Worm (Caenorhabditis elegans) whole organism, L2 larva: Measurements from ENCODE around the gene F10D2.8.

ENCODE experiments used
- C34F6.9 ChIP-seq: fragments of 150-350 bp; optimal IDR thresholded peaks from 2 replicates; lab custom pipeline; 2014; ENCODE audit warnings: missing biosample characterization, missing genetic modification characterization
- Y55F3AM.14 ChIP-seq: fragments of 200-800 bp; sonication (Bioruptor generic); optimal IDR thresholded peaks from 2 replicates; lab custom pipeline; 2018; ENCODE audit warnings: mild to moderate bottlenecking, missing genetic modification characterization, missing compliant biosample characterization
- ZK546.5 ChIP-seq: sonication (generic microtip); optimal IDR thresholded peaks from 2 replicates; lab custom pipeline; 2017; ENCODE audit warnings: missing biosample characterization, missing genetic modification characterization
- alr-1 ChIP-seq: fragments of 150-350 bp; optimal IDR thresholded peaks from 2 replicates; lab custom pipeline; 2014; ENCODE audit warnings: missing biosample characterization, missing genetic modification characterization
- ama-1 ChIP-seq: fragments of 150-350 bp; optimal IDR thresholded peaks from 2 replicates; lab custom pipeline; 2018; ENCODE audit warnings: inconsistent platforms
- blmp-1 ChIP-seq: sonication (generic microtip); optimal IDR thresholded peaks from 2 replicates; lab custom pipeline; 2017; ENCODE audit warnings: missing genetic modification characterization, mild to moderate bottlenecking, missing compliant biosample characterization, antibody characterized with exemption, moderate library complexity; ENCODE audit not compliant: insufficient read depth
- crh-2 ChIP-seq: sonication (generic microtip); optimal IDR thresholded peaks from 2 replicates; lab custom pipeline; 2017; ENCODE audit warnings: missing biosample characterization, missing genetic modification characterization
- dmd-4 ChIP-seq: sonication (generic microtip); optimal IDR thresholded peaks from 2 replicates; lab custom pipeline; 2017; ENCODE audit warnings: missing biosample characterization, missing genetic modification characterization
- elt-3 ChIP-seq: sonication (generic microtip); optimal IDR thresholded peaks from 2 replicates; lab custom pipeline; 2017; ENCODE audit warnings: missing biosample characterization, missing genetic modification characterization
- fos-1 ChIP-seq: fragments of 150-350 bp; optimal IDR thresholded peaks from 2 replicates; lab custom pipeline; 2014; ENCODE audit warnings: missing biosample characterization, missing genetic modification characterization
- gmeb-1 ChIP-seq: fragments of 150-350 bp; optimal IDR thresholded peaks from 2 replicates; lab custom pipeline; 2014; ENCODE audit warnings: missing biosample characterization, missing genetic modification characterization
- lin-11 ChIP-seq: fragments of 150-350 bp; sonication (generic microtip); optimal IDR thresholded peaks from 2 replicates; lab custom pipeline; 2014; ENCODE audit warnings: missing biosample characterization, missing genetic modification characterization, inconsistent platforms, mixed read lengths
- lsy-2 ChIP-seq, 2 experiments: fragments of 150-350 bp in 1 of 2; sonication (generic microtip) in 1 of 2; optimal IDR thresholded peaks; 2 replicates each; lab custom pipeline; 2014 to 2017; ENCODE audit warnings: missing biosample characterization in 2 of 2, missing genetic modification characterization in 2 of 2
- mbf-1 ChIP-seq: sonication (generic microtip); optimal IDR thresholded peaks from 2 replicates; lab custom pipeline; 2017; ENCODE audit warnings: missing biosample characterization, missing genetic modification characterization
- nhr-10 ChIP-seq: sonication (generic microtip); optimal IDR thresholded peaks from 2 replicates; lab custom pipeline; 2017; ENCODE audit warnings: missing biosample characterization, missing genetic modification characterization
- nhr-11 ChIP-seq: fragments of 150-350 bp; optimal IDR thresholded peaks from 2 replicates; lab custom pipeline; 2014; ENCODE audit warnings: missing biosample characterization, missing genetic modification characterization
- nhr-129 ChIP-seq: fragments of 150-350 bp; optimal IDR thresholded peaks from 2 replicates; lab custom pipeline; 2014; ENCODE audit warnings: missing biosample characterization, missing genetic modification characterization
- nhr-23 ChIP-seq: fragments of 150-350 bp; optimal IDR thresholded peaks from 2 replicates; lab custom pipeline; 2014; ENCODE audit warnings: missing biosample characterization, missing genetic modification reagents, missing genetic modification characterization
- nhr-237 ChIP-seq: fragments of 150-350 bp; optimal IDR thresholded peaks from 2 replicates; lab custom pipeline; 2014; ENCODE audit warnings: missing biosample characterization, missing genetic modification characterization
- nhr-25 ChIP-seq: fragments of 150-350 bp; sonication (generic microtip); optimal IDR thresholded peaks from 3 replicates; lab custom pipeline; 2014; ENCODE audit warnings: missing biosample characterization, missing genetic modification characterization
- nhr-77 ChIP-seq: fragments of 150-350 bp; optimal IDR thresholded peaks from 2 replicates; lab custom pipeline; 2014; ENCODE audit warnings: missing biosample characterization, missing genetic modification characterization
- sem-4 ChIP-seq: fragments of 150-350 bp; optimal IDR thresholded peaks from 2 replicates; lab custom pipeline; 2014; ENCODE audit warnings: missing biosample characterization, missing genetic modification reagents, missing genetic modification characterization
- skn-1 ChIP-seq: sonication (generic microtip); optimal IDR thresholded peaks from 2 replicates; lab custom pipeline; 2017; ENCODE audit warnings: missing biosample characterization, missing genetic modification characterization
- sma-3 ChIP-seq: sonication (generic microtip); optimal IDR thresholded peaks from 2 replicates; lab custom pipeline; 2016; ENCODE audit warnings: missing genetic modification reagents, missing genetic modification characterization, missing compliant biosample characterization
- sma-9 ChIP-seq, 2 experiments: fragments of 150-350 bp in 1 of 2; sonication (generic microtip) in 1 of 2; optimal IDR thresholded peaks; 2 replicates each; lab custom pipeline; 2014 to 2016; ENCODE audit warnings: missing genetic modification characterization in 2 of 2, mild to moderate bottlenecking in 1 of 2, missing biosample characterization in 1 of 2, missing compliant biosample characterization in 1 of 2, missing genetic modification reagents in 1 of 2, moderate library complexity in 1 of 2
- snpc-4 ChIP-seq: fragments of 150-350 bp; optimal IDR thresholded peaks from 2 replicates; lab custom pipeline; 2014; ENCODE audit warnings: missing biosample characterization, missing genetic modification characterization
- unc-39 ChIP-seq: fragments of 150-350 bp; optimal IDR thresholded peaks from 2 replicates; lab custom pipeline; 2014; ENCODE audit warnings: missing biosample characterization, missing genetic modification characterization
- ztf-4 ChIP-seq: fragments of 150-350 bp; optimal IDR thresholded peaks from 2 replicates; lab custom pipeline; 2014; ENCODE audit warnings: missing biosample characterization, missing genetic modification characterization

F10D2.8 gene

DNA sequence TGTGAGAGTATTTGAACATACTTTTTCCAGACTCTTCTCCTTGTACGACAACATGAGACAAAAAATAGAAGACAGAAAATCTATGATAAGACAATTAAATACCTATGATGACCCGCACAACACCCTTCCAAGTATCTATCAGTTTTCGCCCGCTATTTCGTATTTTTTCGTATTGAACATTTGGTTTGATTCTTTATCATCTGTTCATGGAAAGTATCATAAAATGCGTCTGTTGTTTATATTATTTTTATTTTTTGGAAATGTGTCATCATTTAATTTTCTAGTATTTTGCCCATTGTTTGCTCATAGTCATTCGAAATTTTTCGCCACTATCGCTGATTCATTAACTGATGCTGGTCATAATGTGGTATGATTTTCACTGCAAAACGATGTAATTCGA is 6.6 kb upstream of the F10D2.8 start, which contains the start of gene ugt-39:
TSS of gene ugt-39 (plus strand) at position 54 of the 400 bp plus-strand sequence.
- TF ChIP-seq skn-1 (tag; lab: Kevin White, UChicago), result no peak
- TF ChIP-seq sma-3 (GFP tag; lab: Kevin White, UChicago), result peak; percentile 1
- peak; percentile 58 for TF ChIP-seq fos-1
- peak; percentile 51 for TF ChIP-seq sma-9 (GFP tag; optimal IDR thresholded peaks at IDR 0.05; lab: Kevin White, UChicago)
- no peak for TF ChIP-seq sma-9 (tag; optimal IDR thresholded peaks at IDR 0.05; lab: Kevin White, UChicago)
- TF ChIP-seq, all 48 proteins: peak for 3

- no peak for TF ChIP-seq unc-39 (tag; lab: Kevin White, UChicago)
- no peak for TF ChIP-seq nhr-10 (tag; lab: Kevin White, UChicago)
- no peak for TF ChIP-seq ama-1 (lab: Kevin White, UChicago)
- TF ChIP-seq nhr-237 (tag; lab: Kevin White, UChicago), result no peak
- TF ChIP-seq nhr-25 (tag; lab: Kevin White, UChicago), result no peak
- TF ChIP-seq ZK546.5 (tag; lab: Kevin White, UChicago), result no peak
- no peak for TF ChIP-seq lsy-2 (tag; optimal IDR thresholded peaks at IDR 0.05; lab: Kevin White, UChicago)
- no peak for TF ChIP-seq mbf-1 (tag; lab: Kevin White, UChicago)
- TF ChIP-seq dmd-4, result no peak
- no peak for TF ChIP-seq nhr-23 (tag; lab: Kevin White, UChicago)
- no peak for TF ChIP-seq C34F6.9 (tag; lab: Kevin White, UChicago)
Measured at ce11 chrV:7156079-7156478, 5.6 kb upstream of the F10D2.8 start, which contains the start of gene F10D2.10. F10D2.10 (minus strand) TSS chrV:7156179.

- TF ChIP-seq crh-2 (tag; lab: Kevin White, UChicago), result no peak
- no peak for TF ChIP-seq nhr-77 (tag; lab: Kevin White, UChicago)
- TF ChIP-seq nhr-129 (tag; lab: Kevin White, UChicago), result no peak
- TF ChIP-seq dmd-4, result no peak
- no peak for TF ChIP-seq blmp-1 (tag; lab: Kevin White, UChicago)
- no peak for TF ChIP-seq nhr-237 (tag; lab: Kevin White, UChicago)
- no peak for TF ChIP-seq ZK546.5 (tag; lab: Kevin White, UChicago)
- no peak for TF ChIP-seq Y55F3AM.14
Measured at ce11 chrV:7153046-7153445, 2.5 kb upstream of the F10D2.8 start, which contains the start of gene fat-7. fat-7 (minus strand) TSS chrV:7153146.

ce11 chrV:7147370-7147769 is 3.1 kb downstream of the F10D2.8 start, which contains the start of gene ugt-38:
ugt-38 (minus strand) TSS chrV:7147470.
- TF ChIP-seq blmp-1 (tag; lab: Kevin White, UChicago), result no peak
- TF ChIP-seq gmeb-1 (tag; lab: Kevin White, UChicago), result no peak

DNA sequence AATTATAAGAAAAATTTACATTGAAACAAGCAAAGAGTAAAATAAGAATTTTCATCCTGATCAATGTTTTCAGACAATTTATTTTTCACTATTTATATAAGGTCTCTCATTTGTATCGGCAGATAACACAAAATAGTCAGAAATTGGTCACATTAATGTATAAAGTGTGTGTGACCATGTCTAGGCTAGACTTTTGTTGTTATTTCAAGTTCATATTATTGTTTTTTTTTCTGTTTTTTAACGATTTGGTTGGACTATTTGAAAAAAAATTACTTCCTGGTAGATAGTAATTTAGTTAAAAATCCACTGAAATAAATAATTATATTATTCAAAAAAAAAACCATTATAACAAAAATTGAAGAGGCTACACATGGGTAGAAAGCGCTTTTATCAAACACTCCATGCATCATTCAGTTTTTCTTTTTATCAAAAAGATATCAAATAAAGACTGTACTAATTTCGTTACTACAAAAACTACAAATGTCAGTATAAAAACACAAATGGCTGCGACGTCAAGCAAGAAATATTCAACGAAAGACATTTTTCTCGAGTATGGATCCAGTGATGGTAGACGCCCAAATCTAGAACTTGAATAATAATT is 5.2 kb downstream of the F10D2.8 start, which contains the start of gene ugt-37:
TSS of gene ugt-37 (minus strand) at position 69 of the 601 bp plus-strand sequence.
- TF ChIP-seq elt-3 (tag; lab: Kevin White, UChicago), result no peak

DNA sequence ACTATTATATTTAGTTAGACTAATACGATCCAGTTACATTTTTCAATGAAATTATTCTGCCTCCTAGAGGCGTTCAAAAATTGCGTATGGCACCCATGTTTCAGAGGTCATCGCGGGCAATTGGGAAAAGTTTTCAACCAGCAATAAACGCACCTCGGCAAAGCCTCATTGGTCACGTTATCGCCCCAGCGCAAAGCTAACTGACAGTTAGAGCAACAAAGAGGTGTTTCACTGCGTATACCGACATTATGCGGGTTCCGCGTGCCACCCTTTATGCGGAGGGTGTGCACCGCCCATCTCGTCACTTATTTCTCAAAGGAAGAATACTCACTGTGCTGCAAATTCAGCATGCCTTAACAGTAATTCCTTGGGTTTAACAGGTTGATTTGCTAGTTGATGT is 7.9 kb downstream of the F10D2.8 start:
- TF ChIP-seq C34F6.9 (tag; lab: Kevin White, UChicago) (no peak), nhr-23 (tag; lab: Kevin White, UChicago) (no peak), nhr-25 (tag; lab: Kevin White, UChicago) (no peak), nhr-237 (tag; lab: Kevin White, UChicago) (no peak), fos-1 (peak; percentile 11), ztf-4 (tag; lab: Kevin White, UChicago) (no peak), snpc-4 (tag; lab: Kevin White, UChicago) (peak; percentile 87), sma-3 (GFP tag; lab: Kevin White, UChicago) (no peak)
- TF ChIP-seq, all 48 proteins: peak for 2

DNA sequence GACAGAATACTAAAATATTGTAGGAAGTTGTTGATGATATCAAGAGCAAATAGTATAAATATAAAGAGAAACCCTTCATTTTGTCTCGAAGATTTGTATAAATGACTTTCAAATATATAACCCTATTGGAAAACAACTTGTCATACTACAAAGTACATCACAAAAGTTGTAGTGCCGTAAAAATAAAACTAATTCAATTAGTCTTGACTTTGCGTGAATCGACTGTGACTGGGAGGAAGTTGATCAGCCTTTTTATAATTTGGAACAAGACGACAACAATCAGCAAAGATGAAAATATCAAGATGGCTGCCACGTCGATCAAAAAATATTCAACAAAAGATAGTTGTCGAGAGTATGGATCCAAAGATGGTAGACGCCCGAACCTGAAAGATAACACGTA is 8.7 kb downstream of the F10D2.8 start, which contains the start of gene ugt-40:
TSS of gene ugt-40 (minus strand) at position 101 of the 400 bp plus-strand sequence.
- TF ChIP-seq gmeb-1 (tag; lab: Kevin White, UChicago) (no peak), nhr-25 (tag; lab: Kevin White, UChicago) (no peak), sem-4 (tag; lab: Kevin White, UChicago) (no peak), dmd-4 (no peak), blmp-1 (tag; lab: Kevin White, UChicago) (no peak), alr-1 (tag; lab: Kevin White, UChicago) (no peak), lin-11 (tag; lab: Kevin White, UChicago) (no peak), nhr-11 (tag; lab: Kevin White, UChicago) (no peak), lsy-2 (tag; optimal IDR thresholded peaks at IDR 0.05; lab: Kevin White, UChicago) (no peak), ZK546.5 (tag; lab: Kevin White, UChicago) (no peak)
